Worm (Caenorhabditis elegans): ENCODE results near the gene pde-2.

The pde-2 gene

ce11 chrIII:8981847-8982479 is at the start of gene pde-2:
TSS of gene pde-2 (minus strand) at chrIII:8981897.
- no peak for TF ChIP-seq snpc-1.1 (tag; optimal IDR thresholded peaks at IDR 0.05; ENCODE audit: insufficient read depth)
- TF ChIP-seq ztf-3 (GFP tag; optimal IDR thresholded peaks at IDR 0.05), result no peak
- TF ChIP-seq egl-18 (GFP tag; IDR thresholded peaks at IDR 0.05), result no peak
- no peak for TF ChIP-seq B0336.3 (GFP tag; IDR thresholded peaks at IDR 0.05)
- TF ChIP-seq lin-40 (tag; optimal IDR thresholded peaks at IDR 0.05), result peak; percentile 44
- no peak for TF ChIP-seq hsf-1 (GFP tag; IDR thresholded peaks at IDR 0.05)
- peak; percentile 60; the same call in 1 of the 2 replicates for TF ChIP-seq zfh-2 (GFP tag; conservative IDR thresholded peaks at IDR 0.05)
- peak; percentile 40 for TF ChIP-seq chd-7 (tag; optimal IDR thresholded peaks at IDR 0.05)
- no peak for TF ChIP-seq cebp-1 (GFP tag; IDR thresholded peaks at IDR 0.05)
- peak; percentile 24 for TF ChIP-seq cebp-1 (tag; optimal IDR thresholded peaks at IDR 0.05)
- TF ChIP-seq snpc-4 (GFP tag; optimal IDR thresholded peaks at IDR 0.05), result no peak
- TF ChIP-seq snpc-4 (tag; optimal IDR thresholded peaks at IDR 0.05), result peak in 1 of 4 experiments; percentile 16
- peak; percentile 40; the same call in 1 of the 2 replicates for TF ChIP-seq hmg-1.2 (GFP tag; IDR thresholded peaks at IDR 0.05)
- TF ChIP-seq Y56A3A.18 (GFP tag; IDR thresholded peaks at IDR 0.05), result no peak
- TF ChIP-seq lin-26 (GFP tag; IDR thresholded peaks at IDR 0.05), result no peak
- TF ChIP-seq repo-1 (tag; optimal IDR thresholded peaks at IDR 0.05), result no peak
- TF ChIP-seq F52B5.7 (tag; optimal IDR thresholded peaks at IDR 0.05), result peak; percentile 15
- no peak for TF ChIP-seq fkh-3 (tag; optimal IDR thresholded peaks at IDR 0.05)
- TF ChIP-seq athp-1 (tag; optimal IDR thresholded peaks at IDR 0.05), result no peak
- TF ChIP-seq sea-2 (GFP tag; IDR thresholded peaks at IDR 0.05), result no peak
- TF ChIP-seq C06A6.2 (GFP tag; conservative IDR thresholded peaks at IDR 0.05), result no peak

DNA sequence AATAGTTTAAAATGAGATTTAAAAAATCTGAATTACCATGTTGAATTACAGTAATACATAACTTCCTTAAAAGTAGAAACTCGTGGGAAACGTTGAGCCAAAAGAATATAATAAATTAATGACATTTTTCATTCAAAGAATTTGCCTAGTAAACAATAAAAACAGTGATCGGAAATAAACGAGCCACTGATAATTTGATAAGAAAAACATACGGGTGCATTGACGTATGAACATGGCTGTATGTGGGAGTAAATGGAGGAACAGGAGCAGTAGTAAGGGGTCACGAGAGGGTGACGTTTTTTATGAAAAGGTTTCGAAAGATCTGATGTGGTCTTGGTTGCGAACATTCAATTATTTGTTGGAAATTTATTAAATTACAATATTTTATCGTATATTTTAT is 49.1 kb upstream of the pde-2 start:
- peak; percentile 13 for TF ChIP-seq nhr-80 (tag; optimal IDR thresholded peaks at IDR 0.05)
- no peak for TF ChIP-seq hlh-26 (GFP tag; conservative IDR thresholded peaks at IDR 0.05)

- TF ChIP-seq repo-1 (tag; optimal IDR thresholded peaks at IDR 0.05), result no peak
- TF ChIP-seq Y56A3A.18 (GFP tag; IDR thresholded peaks at IDR 0.05), result no peak
- TF ChIP-seq atf-7 (tag; optimal IDR thresholded peaks at IDR 0.05), result no peak
- TF ChIP-seq bed-1 (GFP tag; IDR thresholded peaks at IDR 0.05), result no peak
- TF ChIP-seq lsy-27 (tag; optimal IDR thresholded peaks at IDR 0.05; ENCODE audit: borderline replicate concordance, insufficient read depth), result no peak
- no peak for TF ChIP-seq ama-1 (optimal IDR thresholded peaks at IDR 0.05)
- TF ChIP-seq ama-1 (GFP tag; optimal IDR thresholded peaks at IDR 0.05), result no peak
- TF ChIP-seq pha-4 (tag; optimal IDR thresholded peaks at IDR 0.05), result no peak
- no peak for TF ChIP-seq ztf-3 (GFP tag; optimal IDR thresholded peaks at IDR 0.05)
- no peak for TF ChIP-seq ceh-79 (tag; optimal IDR thresholded peaks at IDR 0.05)
- TF ChIP-seq bed-2 (GFP tag; IDR thresholded peaks at IDR 0.05), result no peak
- no peak for TF ChIP-seq lin-26 (GFP tag; IDR thresholded peaks at IDR 0.05)
- no peak for TF ChIP-seq Y53F4B.3 (GFP tag; IDR thresholded peaks at IDR 0.05)
- TF ChIP-seq mes-4 (tag; optimal IDR thresholded peaks at IDR 0.05), result no peak
- TF ChIP-seq ZK185.1 (tag; optimal IDR thresholded peaks at IDR 0.05; ENCODE audit: poor library complexity, severe bottlenecking), result no peak
- no peak for TF ChIP-seq snpc-1.1 (tag; optimal IDR thresholded peaks at IDR 0.05; ENCODE audit: insufficient read depth)
These were observed 45.3 kb upstream of the pde-2 start, which contains the start of gene F59B2.13 for ce11 chrIII:9026951-9027350. TSS of gene F59B2.13 (minus strand) at chrIII:9027051.

DNA sequence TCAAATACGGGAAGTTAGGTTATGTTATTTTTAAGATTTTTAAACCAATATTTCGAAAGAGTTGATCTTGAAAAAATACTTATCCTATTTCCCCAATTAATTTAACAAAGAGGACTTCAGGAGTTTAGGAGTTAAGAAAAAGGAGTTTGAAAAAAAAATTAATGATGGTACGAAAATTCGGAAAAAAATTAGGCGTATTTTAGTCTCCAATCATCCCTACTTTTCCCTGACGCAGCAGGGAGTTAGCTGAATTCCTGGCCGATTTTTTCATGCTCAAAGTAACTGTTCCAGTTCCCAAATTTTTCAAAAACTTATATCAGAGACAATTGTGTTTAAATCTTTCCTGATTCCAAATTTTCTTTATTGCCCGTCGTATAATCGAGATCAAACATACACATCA is 41.9 kb upstream of the pde-2 start:
- no peak for TF ChIP-seq F37B4.10 (GFP tag; IDR thresholded peaks at IDR 0.05)
- no peak for TF ChIP-seq akir-1 (GFP tag; optimal IDR thresholded peaks at IDR 0.05)
- TF ChIP-seq ceh-58 (GFP tag; IDR thresholded peaks at IDR 0.05), result no peak
- no peak for TF ChIP-seq ceh-100 (GFP tag; IDR thresholded peaks at IDR 0.05)
- TF ChIP-seq egrh-3 (GFP tag; IDR thresholded peaks at IDR 0.05), result no peak
- no peak for TF ChIP-seq attf-3 (GFP tag; conservative IDR thresholded peaks at IDR 0.05)
- TF ChIP-seq Y56A3A.18 (GFP tag; IDR thresholded peaks at IDR 0.05), result no peak
- TF ChIP-seq aptf-2 (GFP tag; conservative IDR thresholded peaks at IDR 0.05), result no peak
- TF ChIP-seq attf-6 (GFP tag; IDR thresholded peaks at IDR 0.05), result no peak
- no peak for TF ChIP-seq attf-5 (GFP tag; optimal IDR thresholded peaks at IDR 0.05)
- no peak for TF ChIP-seq lir-1 (GFP tag; conservative IDR thresholded peaks at IDR 0.05)
- TF ChIP-seq hmg-20 (GFP tag; IDR thresholded peaks at IDR 0.05), result no peak
- TF ChIP-seq T07F8.4 (tag; optimal IDR thresholded peaks at IDR 0.05), result no peak

Measured in whole organism, young adult.